Worm (Caenorhabditis elegans): Measurements from ENCODE around the gene F59D12.2.
A peak's percentile ranks its signal among the peaks of the same experiment; 100 is the strongest.

The F59D12.2 gene

ce11 chrX:15640603-15641002 is 34.9 kb downstream of the F59D12.2 start, which contains the start of gene K09E9.7:
TSS of gene K09E9.7 (plus strand) at chrX:15640903.
- no peak for TF ChIP-seq elt-3 (tag; optimal IDR thresholded peaks at IDR 0.05)
- no peak for TF ChIP-seq lin-11 (tag; optimal IDR thresholded peaks at IDR 0.05)
- no peak for TF ChIP-seq lin-39 (tag; optimal IDR thresholded peaks at IDR 0.05)
- no peak for TF ChIP-seq Y55F3AM.14 (GFP tag; optimal IDR thresholded peaks at IDR 0.05)
- no peak for TF ChIP-seq nhr-6 (tag; optimal IDR thresholded peaks at IDR 0.05)
- TF ChIP-seq nhr-77 (tag; optimal IDR thresholded peaks at IDR 0.05) = no peak
- TF ChIP-seq ZK546.5 (tag; optimal IDR thresholded peaks at IDR 0.05) = no peak
- TF ChIP-seq zag-1 (tag; optimal IDR thresholded peaks at IDR 0.05) = no peak
- no peak for TF ChIP-seq sma-9 (GFP tag; optimal IDR thresholded peaks at IDR 0.05)
- no peak for TF ChIP-seq sma-9 (tag; optimal IDR thresholded peaks at IDR 0.05)
- TF ChIP-seq alr-1 (tag; optimal IDR thresholded peaks at IDR 0.05) = no peak

ce11 chrX:15633964-15634363 is 41.6 kb downstream of the F59D12.2 start:
- peak; percentile 70 for TF ChIP-seq zag-1 (tag; optimal IDR thresholded peaks at IDR 0.05)
- TF ChIP-seq sma-9 (GFP tag; optimal IDR thresholded peaks at IDR 0.05) = peak; percentile 22
- TF ChIP-seq sma-9 (tag; optimal IDR thresholded peaks at IDR 0.05) = no peak
- peak in 1 of 2 experiments; percentile 31 for TF ChIP-seq lsy-2 (tag; optimal IDR thresholded peaks at IDR 0.05)
- TF ChIP-seq crh-2 (tag; optimal IDR thresholded peaks at IDR 0.05) = no peak
- TF ChIP-seq snpc-4 (tag; optimal IDR thresholded peaks at IDR 0.05) = no peak
- peak; percentile 47 for TF ChIP-seq C34F6.9 (tag; optimal IDR thresholded peaks at IDR 0.05)
- peak in 1 of 2 experiments; percentile 2 for TF ChIP-seq mdl-1 (tag; optimal IDR thresholded peaks at IDR 0.05)
- peak; percentile 53 for TF ChIP-seq unc-55 (GFP tag; optimal IDR thresholded peaks at IDR 0.05)
- TF ChIP-seq F13H6.1 (tag; optimal IDR thresholded peaks at IDR 0.05) = peak; percentile 37
- TF ChIP-seq nhr-129 (tag; optimal IDR thresholded peaks at IDR 0.05) = peak; percentile 21

ce11 chrX:15630790-15631204 is 44.7 kb downstream of the F59D12.2 start:
- TF ChIP-seq ama-1 (optimal IDR thresholded peaks at IDR 0.05) (no peak), Y55F3AM.14 (GFP tag; optimal IDR thresholded peaks at IDR 0.05) (no peak), lsy-2 (tag; optimal IDR thresholded peaks at IDR 0.05) (peak; percentile 42 to 44), nhr-6 (tag; optimal IDR thresholded peaks at IDR 0.05) (no peak), egl-27 (tag; optimal IDR thresholded peaks at IDR 0.05) (peak; percentile 25), elt-1 (tag; optimal IDR thresholded peaks at IDR 0.05) (no peak), blmp-1 (tag; optimal IDR thresholded peaks at IDR 0.05; ENCODE audit: insufficient read depth) (no peak), ztf-4 (tag; optimal IDR thresholded peaks at IDR 0.05) (no peak), dmd-4 (tag; optimal IDR thresholded peaks at IDR 0.05) (no peak), mbf-1 (tag; optimal IDR thresholded peaks at IDR 0.05) (no peak), alr-1 (tag; optimal IDR thresholded peaks at IDR 0.05) (no peak), F13H6.1 (tag; optimal IDR thresholded peaks at IDR 0.05) (peak; percentile 44), lin-39 (tag; optimal IDR thresholded peaks at IDR 0.05) (no peak), nhr-12 (tag; optimal IDR thresholded peaks at IDR 0.05) (no peak), peb-1 (tag; optimal IDR thresholded peaks at IDR 0.05) (no peak), nhr-129 (tag; optimal IDR thresholded peaks at IDR 0.05) (peak; percentile 64), zag-1 (tag; optimal IDR thresholded peaks at IDR 0.05) (peak; percentile 26), mdl-1 (tag; optimal IDR thresholded peaks at IDR 0.05) (peak in 1 of 2 experiments; percentile 28), sma-9 (GFP tag; optimal IDR thresholded peaks at IDR 0.05) (no peak), sma-9 (tag; optimal IDR thresholded peaks at IDR 0.05) (no peak), mab-5 (tag; optimal IDR thresholded peaks at IDR 0.05) (peak; percentile 51), unc-62 (GFP tag; optimal IDR thresholded peaks at IDR 0.05) (no peak), fos-1 (tag; optimal IDR thresholded peaks at IDR 0.05) (peak; percentile 30), sma-3 (GFP tag; optimal IDR thresholded peaks at IDR 0.05) (no peak), ZK546.5 (tag; optimal IDR thresholded peaks at IDR 0.05) (no peak), nhr-11 (tag; optimal IDR thresholded peaks at IDR 0.05) (no peak), unc-39 (tag; optimal IDR thresholded peaks at IDR 0.05) (no peak), nhr-25 (tag; optimal IDR thresholded peaks at IDR 0.05) (no peak), nhr-23 (tag; optimal IDR thresholded peaks at IDR 0.05) (no peak), ceh-16 (tag; optimal IDR thresholded peaks at IDR 0.05) (no peak), skn-1 (tag; optimal IDR thresholded peaks at IDR 0.05) (no peak), sem-4 (tag; optimal IDR thresholded peaks at IDR 0.05) (peak; percentile 35), nhr-10 (tag; optimal IDR thresholded peaks at IDR 0.05) (no peak), crh-2 (tag; optimal IDR thresholded peaks at IDR 0.05) (peak; percentile 45), gmeb-1 (tag; optimal IDR thresholded peaks at IDR 0.05) (no peak), nhr-77 (tag; optimal IDR thresholded peaks at IDR 0.05) (no peak), ztf-1 (GFP tag; conservative IDR thresholded peaks at IDR 0.05) (no peak), nhr-237 (tag; optimal IDR thresholded peaks at IDR 0.05) (no peak), elt-3 (tag; optimal IDR thresholded peaks at IDR 0.05) (no peak), lin-13 (GFP tag; optimal IDR thresholded peaks at IDR 0.05) (peak; percentile 2), lin-11 (tag; optimal IDR thresholded peaks at IDR 0.05) (no peak), ztf-11 (tag; optimal IDR thresholded peaks at IDR 0.05) (no peak), C34F6.9 (tag; optimal IDR thresholded peaks at IDR 0.05) (peak; percentile 70), unc-55 (GFP tag; optimal IDR thresholded peaks at IDR 0.05) (peak; percentile 44), aly-2 (tag; optimal IDR thresholded peaks at IDR 0.05) (no peak), ceh-82 (tag; optimal IDR thresholded peaks at IDR 0.05) (no peak), nhr-21 (tag; optimal IDR thresholded peaks at IDR 0.05) (no peak), snpc-4 (tag; optimal IDR thresholded peaks at IDR 0.05) (peak; percentile 48)

Data from whole organism, L2 larva.